Worm (Caenorhabditis elegans): ENCODE results near the gene H06H21.11.
A peak's percentile ranks its signal among the peaks of the same experiment; 100 is the strongest.

- TF ChIP-seq nhr-76 (tag; optimal IDR thresholded peaks at IDR 0.05) (no peak), ama-1 (optimal IDR thresholded peaks at IDR 0.05) (no peak), lsy-2 (tag; optimal IDR thresholded peaks at IDR 0.05) (peak; percentile 10 to 33), pqm-1 (tag; optimal IDR thresholded peaks at IDR 0.05) (no peak), nhr-77 (tag; optimal IDR thresholded peaks at IDR 0.05) (no peak), unc-62 (GFP tag; optimal IDR thresholded peaks at IDR 0.05) (no peak), egl-27 (tag; optimal IDR thresholded peaks at IDR 0.05) (no peak)
Measured at ce11 chrIV:4758659-4759058, 48.5 kb downstream of the H06H21.11 start, which contains the start of gene Y17G9B.8.
